Fruit fly (Drosophila melanogaster): Measurements from ENCODE around the gene disco-r.

disco-r gene

DNA sequence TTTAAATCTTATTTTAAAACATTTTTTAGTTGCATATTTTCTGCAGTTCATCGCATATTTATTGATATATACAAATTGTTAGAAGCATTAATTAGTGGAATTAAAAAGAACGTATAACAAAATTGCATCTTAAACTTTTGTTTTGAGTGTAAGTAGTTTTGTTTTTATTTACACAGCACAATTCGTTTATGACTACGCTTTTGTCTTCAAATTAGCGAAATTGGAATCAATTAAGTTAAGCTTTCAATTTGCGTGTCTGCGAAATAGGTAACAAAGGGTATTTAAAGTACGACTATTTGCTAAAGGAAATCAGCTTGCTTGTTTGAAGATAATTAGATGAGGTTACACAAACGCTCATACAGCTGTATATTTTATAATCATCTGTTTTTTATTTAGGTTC is 60.5 kb downstream of the disco-r start (continued):
- TF ChIP-seq br (optimal IDR thresholded peaks at IDR 0.05) (no peak), ATbp (GFP tag; optimal IDR thresholded peaks at IDR 0.05) (no peak), Atf-2 (GFP tag; optimal IDR thresholded peaks at IDR 0.05) (no peak), CG12659 (GFP tag; optimal IDR thresholded peaks at IDR 0.05) (peak; percentile 5), CG7928 (GFP tag; optimal IDR thresholded peaks at IDR 0.05) (no peak), E2f1 (GFP tag; IDR thresholded peaks at IDR 0.05) (no peak), lmd (GFP tag; IDR thresholded peaks at IDR 0.05) (no peak), Atf6 (GFP tag; IDR thresholded peaks at IDR 0.05) (no peak), CG8765 (GFP tag; IDR thresholded peaks at IDR 0.05) (no peak), Bteb2 (GFP tag; optimal IDR thresholded peaks at IDR 0.05) (no peak), grau (tag; optimal IDR thresholded peaks at IDR 0.05) (peak; percentile 3), Bgb (GFP tag; IDR thresholded peaks at IDR 0.05; ENCODE audit: partially characterized antibody) (no peak), CG12155 (GFP tag; optimal IDR thresholded peaks at IDR 0.05) (no peak), Lhr (GFP tag; optimal IDR thresholded peaks at IDR 0.05) (no peak), Camta (GFP tag; optimal IDR thresholded peaks at IDR 0.05) (no peak), gem (tag; optimal IDR thresholded peaks at IDR 0.05) (peak; percentile 21), Hr51 (GFP tag; optimal IDR thresholded peaks at IDR 0.05) (peak in 1 of 2 experiments; percentile 7), chinmo (GFP tag; IDR thresholded peaks at IDR 0.05; ENCODE audit: partially characterized antibody) (no peak), Rx (GFP tag; IDR thresholded peaks at IDR 0.05) (no peak), BEAF-32 (GFP tag; optimal IDR thresholded peaks at IDR 0.05) (no peak), Dip3 (GFP tag; optimal IDR thresholded peaks at IDR 0.05) (no peak), Lim3 (GFP tag; IDR thresholded peaks at IDR 0.05) (no peak), Usf (GFP tag; optimal IDR thresholded peaks at IDR 0.05) (no peak), CG9797 (GFP tag; optimal IDR thresholded peaks at IDR 0.05) (no peak), nmo (GFP tag; optimal IDR thresholded peaks at IDR 0.05) (peak; percentile 12), salm (tag; optimal IDR thresholded peaks at IDR 0.05) (no peak), ind (GFP tag; optimal IDR thresholded peaks at IDR 0.05) (no peak), Doc2 (GFP tag; IDR thresholded peaks at IDR 0.05) (no peak), CG30403 (GFP tag; optimal IDR thresholded peaks at IDR 0.05) (no peak), Ravus (GFP tag; IDR thresholded peaks at IDR 0.05) (no peak), CG6765 (GFP tag; optimal IDR thresholded peaks at IDR 0.05) (no peak), tna (GFP tag; IDR thresholded peaks at IDR 0.05; ENCODE audit: partially characterized antibody) (no peak), CkIIα-i1 (GFP tag; IDR thresholded peaks at IDR 0.05) (no peak), stc (GFP tag; IDR thresholded peaks at IDR 0.05) (no peak), row (GFP tag; IDR thresholded peaks at IDR 0.05) (0 out of 3 replicates have a peak, but pooled peaks have one; percentile 16), fd3F (GFP tag; optimal IDR thresholded peaks at IDR 0.05) (peak; percentile 4), CG11560 (tag; IDR thresholded peaks at IDR 0.05) (no peak), CG1792 (GFP tag; optimal IDR thresholded peaks at IDR 0.05) (no peak), ac (GFP tag; optimal IDR thresholded peaks at IDR 0.05) (no peak), chn (GFP tag; optimal IDR thresholded peaks at IDR 0.05) (no peak), CG32767 (GFP tag; IDR thresholded peaks at IDR 0.05) (no peak), hb (GFP tag; IDR thresholded peaks at IDR 0.05; ENCODE audit: partially characterized antibody) (no peak), H15 (GFP tag; IDR thresholded peaks at IDR 0.05) (no peak), gfzf (GFP tag; optimal IDR thresholded peaks at IDR 0.05) (no peak), CG9609 (GFP tag; optimal IDR thresholded peaks at IDR 0.05) (no peak), Spps (tag; optimal IDR thresholded peaks at IDR 0.05) (no peak), CG18262 (tag; optimal IDR thresholded peaks at IDR 0.05) (no peak), CG2712 (tag; optimal IDR thresholded peaks at IDR 0.05) (peak; percentile 15), HLH54F (GFP tag; optimal IDR thresholded peaks at IDR 0.05) (no peak), CrebB (tag; optimal IDR thresholded peaks at IDR 0.05) (no peak), lilli (GFP tag; optimal IDR thresholded peaks at IDR 0.05) (no peak), crp (GFP tag; optimal IDR thresholded peaks at IDR 0.05) (no peak)

All from whole organism, embryonic.